Fruit fly (Drosophila melanogaster) whole organism, embryonic: ENCODE data around the gene TwdlJ.
A peak's percentile ranks its signal among the peaks of the same experiment; 100 is the strongest.

Source experiments
- Antp ChIP-seq: fragments of 200-800 bp; sonication (Bioruptor generic); optimal IDR thresholded peaks from 3 replicates; lab custom pipeline; 2016; ENCODE audit warnings: missing biosample characterization, missing genetic modification characterization
- Atf-2 ChIP-seq: fragments of 200-800 bp; sonication (Bioruptor generic); optimal IDR thresholded peaks from 2 replicates; lab custom pipeline; 2016; ENCODE audit warnings: missing biosample characterization, missing genetic modification characterization
- Atf6 ChIP-seq: fragments of 200-800 bp; sonication (Bioruptor generic); IDR thresholded peaks from 2 replicates; pipeline ENCODE4 v1.3.6; 2022; ENCODE audit warnings: missing biosample characterization, missing genetic modification characterization
- BtbVII ChIP-seq: fragments of 200-800 bp; sonication (Bioruptor generic); optimal IDR thresholded peaks from 3 replicates; lab custom pipeline; 2017; ENCODE audit warnings: missing biosample characterization, mild to moderate bottlenecking, missing genetic modification characterization
- CG11093 ChIP-seq: fragments of 200-800 bp; sonication (Bioruptor generic); IDR thresholded peaks from 3 replicates; pipeline ENCODE4 v1.3.6; 2022; ENCODE audit warnings: missing biosample characterization, missing genetic modification characterization
- CG12219 ChIP-seq: fragments of 200-800 bp; sonication (Bioruptor generic); optimal IDR thresholded peaks from 3 replicates; lab custom pipeline; 2018; ENCODE audit warnings: missing biosample characterization, mild to moderate bottlenecking, missing genetic modification characterization
- CG12299 ChIP-seq: fragments of 200-800 bp; sonication (Bioruptor generic); optimal IDR thresholded peaks from 2 replicates; lab custom pipeline; 2018; ENCODE audit warnings: missing biosample characterization, mild to moderate bottlenecking, missing genetic modification characterization
- CG12769 ChIP-seq: fragments of 200-800 bp; sonication (Bioruptor generic); optimal IDR thresholded peaks from 2 replicates; lab custom pipeline; 2019; ENCODE audit warnings: missing biosample characterization, mild to moderate bottlenecking, missing genetic modification characterization, moderate library complexity
- CG15269 ChIP-seq: fragments of 200-800 bp; sonication (Bioruptor generic); optimal IDR thresholded peaks from 2 replicates; lab custom pipeline; 2018; ENCODE audit warnings: missing biosample characterization, mild to moderate bottlenecking, missing genetic modification characterization, moderate library complexity
- CG1792 ChIP-seq: fragments of 200-800 bp; sonication (Bioruptor generic); optimal IDR thresholded peaks from 2 replicates; lab custom pipeline; 2016; ENCODE audit warnings: missing biosample characterization, missing genetic modification characterization
- CG2889 ChIP-seq: fragments of 200-800 bp; sonication (Bioruptor generic); IDR thresholded peaks from 3 replicates; pipeline ENCODE4 v1.3.6; 2022; ENCODE audit warnings: missing biosample characterization, missing genetic modification characterization
- CG32772 ChIP-seq: fragments of 200-800 bp; sonication (Bioruptor generic); IDR thresholded peaks from 2 replicates; pipeline ENCODE4 v1.3.6; 2022; ENCODE audit warnings: missing biosample characterization, missing genetic modification characterization
- CG4328 ChIP-seq: fragments of 200-800 bp; sonication (Bioruptor generic); optimal IDR thresholded peaks from 3 replicates; lab custom pipeline; 2017; ENCODE audit warnings: missing biosample characterization, missing genetic modification reagents, missing genetic modification characterization
- CG7357 ChIP-seq: fragments of 200-800 bp; sonication (Bioruptor generic); IDR thresholded peaks from 3 replicates; pipeline ENCODE4 v1.3.6; 2022; ENCODE audit warnings: missing biosample characterization, missing genetic modification characterization
- CG7556 ChIP-seq: fragments of 200-800 bp; sonication (Bioruptor generic); optimal IDR thresholded peaks from 2 replicates; lab custom pipeline; 2017; ENCODE audit warnings: missing biosample characterization, mild to moderate bottlenecking, missing genetic modification characterization
- CG8359 ChIP-seq: fragments of 200-800 bp; sonication (Bioruptor generic); optimal IDR thresholded peaks from 2 replicates; lab custom pipeline; 2017; ENCODE audit warnings: missing biosample characterization, mild to moderate bottlenecking, missing genetic modification characterization, borderline replicate concordance
- D ChIP-seq, 2 experiments: fragments of 200-800 bp in 1 of 2; fragments of >200 bp in 1 of 2; sonication (Bioruptor generic) in 1 of 2; optimal IDR thresholded peaks; 2 replicates in 1 of 2; 3 replicates in 1 of 2; lab custom pipeline; 2017; ENCODE audit warnings: mild to moderate bottlenecking in 1 of 2, missing biosample characterization in 1 of 2, missing genetic modification characterization in 1 of 2, missing genetic modification reagents in 1 of 2
- Doc2 ChIP-seq: fragments of 200-800 bp; sonication (Bioruptor generic); IDR thresholded peaks from 2 replicates; pipeline ENCODE4 v1.3.6; 2022; ENCODE audit warnings: missing biosample characterization, missing genetic modification characterization
- Drgx ChIP-seq: fragments of 200-800 bp; sonication (Bioruptor generic); IDR thresholded peaks from 2 replicates; pipeline ENCODE4 v1.3.6; 2022; ENCODE audit warnings: missing biosample characterization, missing genetic modification characterization
- Ets65A ChIP-seq: fragments of 200-800 bp; sonication (Bioruptor generic); peaks from one replicate; lab custom pipeline; 2016; ENCODE audit warnings: missing biosample characterization, missing genetic modification characterization
- HHEX ChIP-seq: fragments of 200-800 bp; sonication (Bioruptor generic); optimal IDR thresholded peaks from 3 replicates; lab custom pipeline; 2017; ENCODE audit warnings: missing biosample characterization, mild to moderate bottlenecking, missing genetic modification characterization, missing genetic modification reagents
- Hand ChIP-seq: fragments of 200-800 bp; sonication (Bioruptor generic); optimal IDR thresholded peaks from 2 replicates; lab custom pipeline; 2017; ENCODE audit warnings: mild to moderate bottlenecking, missing biosample characterization, missing genetic modification reagents, missing genetic modification characterization
- HmgZ ChIP-seq: fragments of 200-800 bp; sonication (Bioruptor generic); optimal IDR thresholded peaks from 2 replicates; lab custom pipeline; 2018; ENCODE audit warnings: missing biosample characterization, mild to moderate bottlenecking, missing genetic modification characterization
- Hmx ChIP-seq: fragments of 200-800 bp; sonication (Bioruptor generic); optimal IDR thresholded peaks from 2 replicates; lab custom pipeline; 2016; ENCODE audit warnings: missing biosample characterization, missing genetic modification characterization
- Jarid2 ChIP-seq: fragments of 200-800 bp; sonication (Bioruptor generic); optimal IDR thresholded peaks from 3 replicates; lab custom pipeline; 2017; ENCODE audit warnings: mild to moderate bottlenecking, missing biosample characterization, missing genetic modification reagents, missing genetic modification characterization
- Kr ChIP-seq: fragments of 200-800 bp; sonication (Bioruptor generic); optimal IDR thresholded peaks from 2 replicates; lab custom pipeline; 2017; ENCODE audit warnings: missing biosample characterization, mild to moderate bottlenecking, missing genetic modification characterization
- Rfx ChIP-seq: fragments of 200-800 bp; sonication (Bioruptor generic); IDR thresholded peaks from 2 replicates; pipeline ENCODE4 v1.3.6; 2022; ENCODE audit warnings: missing biosample characterization, missing genetic modification characterization
- Six4 ChIP-seq: fragments of 200-800 bp; sonication (Bioruptor generic); optimal IDR thresholded peaks from 2 replicates; lab custom pipeline; 2016; ENCODE audit warnings: missing biosample characterization, missing genetic modification characterization
- Sox102F ChIP-seq: fragments of 200-800 bp; sonication (Bioruptor generic); optimal IDR thresholded peaks from 2 replicates; lab custom pipeline; 2018; ENCODE audit warnings: missing biosample characterization, mild to moderate bottlenecking, missing genetic modification characterization, moderate library complexity
- ap ChIP-seq: fragments of 200-800 bp; sonication (Bioruptor generic); IDR thresholded peaks from 2 replicates; pipeline ENCODE4 v1.3.6; 2022; ENCODE audit warnings: missing biosample characterization, missing genetic modification characterization
- dati ChIP-seq: fragments of 200-800 bp; sonication (Bioruptor generic); IDR thresholded peaks from 2 replicates; pipeline ENCODE4 v1.3.6; 2022; ENCODE audit warnings: missing biosample characterization, missing genetic modification characterization
- dpn ChIP-seq, 2 experiments: fragments of 200-800 bp; sonication (Bioruptor generic); optimal IDR thresholded peaks; 3 replicates each; lab custom pipeline; 2016; ENCODE audit warnings: missing biosample characterization in 2 of 2, missing genetic modification characterization in 2 of 2
- fd96Cb ChIP-seq: fragments of 200-800 bp; sonication (Bioruptor generic); optimal IDR thresholded peaks from 2 replicates; lab custom pipeline; 2018; ENCODE audit warnings: missing biosample characterization, mild to moderate bottlenecking, missing genetic modification characterization, moderate library complexity
- ham ChIP-seq: fragments of 200-800 bp; sonication (Bioruptor generic); IDR thresholded peaks from 2 replicates; pipeline ENCODE4 v1.3.6; 2022; ENCODE audit warnings: missing biosample characterization, missing genetic modification characterization
- hb ChIP-seq: fragments of 200-800 bp; sonication (Bioruptor generic); IDR thresholded peaks from 3 replicates; pipeline ENCODE4 v1.3.6; 2022; ENCODE audit warnings: missing biosample characterization, missing genetic modification characterization; ENCODE audit not compliant: partially characterized antibody
- ind ChIP-seq: fragments of 200-800 bp; sonication (Bioruptor generic); optimal IDR thresholded peaks from 3 replicates; lab custom pipeline; 2016; ENCODE audit warnings: missing biosample characterization, missing genetic modification characterization
- inv ChIP-seq: fragments of 200-800 bp; sonication (Bioruptor generic); IDR thresholded peaks from 2 replicates; pipeline ENCODE4 v1.3.6; 2022; ENCODE audit warnings: missing biosample characterization, missing genetic modification characterization; ENCODE audit not compliant: partially characterized antibody
- kay ChIP-seq: fragments of 200-800 bp; sonication (Bioruptor generic); optimal IDR thresholded peaks from 2 replicates; lab custom pipeline; 2016; ENCODE audit warnings: missing biosample characterization, missing genetic modification characterization
- nom ChIP-seq: fragments of 200-800 bp; sonication (Bioruptor generic); optimal IDR thresholded peaks from 2 replicates; lab custom pipeline; 2017; ENCODE audit warnings: missing biosample characterization, missing genetic modification characterization, mild to moderate bottlenecking, moderate library complexity, missing genetic modification reagents
- otp ChIP-seq: fragments of 200-800 bp; sonication (Bioruptor generic); IDR thresholded peaks from 3 replicates; pipeline ENCODE4, ENCODE4 v1.3.6; 2022; ENCODE audit warnings: missing biosample characterization, missing genetic modification characterization
- peb ChIP-seq: fragments of 200-800 bp; sonication (Bioruptor generic); IDR thresholded peaks from 2 replicates; pipeline ENCODE4 v1.3.6; 2022; ENCODE audit warnings: missing biosample characterization, missing genetic modification characterization
- pnt ChIP-seq: fragments of 200-800 bp; sonication (Bioruptor generic); optimal IDR thresholded peaks from 3 replicates; lab custom pipeline; 2016; ENCODE audit warnings: missing biosample characterization, missing genetic modification characterization
- pum ChIP-seq: fragments of 200-800 bp; sonication (Bioruptor generic); optimal IDR thresholded peaks from 2 replicates; lab custom pipeline; 2016; ENCODE audit warnings: missing biosample characterization, missing genetic modification characterization
- rib ChIP-seq: fragments of 200-800 bp; sonication (Bioruptor generic); IDR thresholded peaks from 2 replicates; pipeline ENCODE4 v1.3.6; 2022; ENCODE audit warnings: missing biosample characterization, missing genetic modification characterization
- shn ChIP-seq: fragments of 200-800 bp; sonication (Bioruptor generic); optimal IDR thresholded peaks from 3 replicates; lab custom pipeline; 2016; ENCODE audit warnings: missing biosample characterization, missing genetic modification characterization
- sima ChIP-seq: fragments of 200-800 bp; sonication (Bioruptor generic); optimal IDR thresholded peaks from 2 replicates; lab custom pipeline; 2016; ENCODE audit warnings: missing biosample characterization, missing genetic modification characterization
- slp2 ChIP-seq: fragments of 200-800 bp; sonication (Bioruptor generic); optimal IDR thresholded peaks from 2 replicates; lab custom pipeline; 2016; ENCODE audit warnings: missing biosample characterization, missing genetic modification characterization
- sna ChIP-seq: fragments of 200-800 bp; sonication (Bioruptor generic); IDR thresholded peaks from 2 replicates; pipeline ENCODE4 v1.3.6; 2022; ENCODE audit warnings: missing biosample characterization, missing genetic modification characterization; ENCODE audit not compliant: partially characterized antibody
- tap ChIP-seq: fragments of 200-800 bp; optimal IDR thresholded peaks from 3 replicates; lab custom pipeline; 2019; ENCODE audit warnings: missing biosample characterization, mild to moderate bottlenecking, missing genetic modification characterization, moderate library complexity
- zf30C ChIP-seq: fragments of 200-800 bp; sonication (Bioruptor generic); optimal IDR thresholded peaks from 3 replicates; lab custom pipeline; 2018; ENCODE audit warnings: missing biosample characterization, mild to moderate bottlenecking, missing genetic modification characterization
- zfh1 ChIP-seq: fragments of 200-800 bp; sonication (Bioruptor generic); IDR thresholded peaks from 3 replicates; pipeline ENCODE4 v1.3.6; 2022; ENCODE audit warnings: missing biosample characterization, missing genetic modification characterization

TwdlJ gene

dm6 chr3R:26654594-26654993, 24.9 kb downstream of the TwdlJ start (continued):
- TF ChIP-seq Kr (GFP tag; lab: Kevin White, UChicago) (no peak), peb (no peak), CG32772 (GFP tag; lab: Robert Waterston, UW) (peak; percentile 48; the same call in 1 of the 2 replicates), ap (GFP tag; lab: Robert Waterston, UW) (no peak), HmgZ (tag; lab: Kevin White, UChicago) (no peak), CG12769 (tag; lab: Kevin White, UChicago) (peak; percentile 34), ind (GFP tag; lab: Kevin White, UChicago) (peak; percentile 66), nom (GFP tag; lab: Kevin White, UChicago) (no peak), zfh1 (GFP tag; lab: Robert Waterston, UW) (0 out of 3 replicates have a peak, but pooled peaks have one; percentile 11), Atf6 (peak; percentile 62; the same call in 1 of the 2 replicates), CG7357 (GFP tag; lab: Robert Waterston, UW) (0 out of 3 replicates have a peak, but pooled peaks have one; percentile 31), shn (GFP tag; lab: Kevin White, UChicago) (peak; percentile 0), D (optimal IDR thresholded peaks at IDR 0.05; lab: Kevin White, UChicago) (no peak), D (GFP tag; optimal IDR thresholded peaks at IDR 0.05; lab: Kevin White, UChicago) (peak; percentile 16), sna (GFP tag; lab: Robert Waterston, UW) (no peak), fd96Cb (tag; lab: Kevin White, UChicago) (peak; percentile 41), Sox102F (peak; percentile 61), ham (GFP tag; lab: Robert Waterston, UW) (no peak), rib (GFP tag; lab: Robert Waterston, UW) (no peak), CG7556 (GFP tag; lab: Kevin White, UChicago) (peak; percentile 51), CG2889 (GFP tag; lab: Robert Waterston, UW) (0 out of 3 replicates have a peak, but pooled peaks have one; percentile 7), dati (GFP tag; lab: Robert Waterston, UW) (no peak), otp (GFP tag; lab: Robert Waterston, UW) (no peak), hb (GFP tag; lab: Robert Waterston, UW) (no peak), Atf-2 (GFP tag; lab: Kevin White, UChicago) (peak; percentile 1), CG12219 (peak; percentile 3), pum (GFP tag; lab: Kevin White, UChicago) (peak; percentile 23), kay (no peak), Doc2 (GFP tag; lab: Robert Waterston, UW) (peak; percentile 9; the same call in 1 of the 2 replicates), Jarid2 (GFP tag; lab: Kevin White, UChicago) (no peak), inv (no peak), Rfx (GFP tag; lab: Robert Waterston, UW) (peak; percentile 70), Antp (peak; percentile 54), pnt (GFP tag; lab: Kevin White, UChicago) (peak; percentile 34), Drgx (GFP tag; lab: Robert Waterston, UW) (no peak; the same call in 1 of the 2 replicates), Six4 (no peak), Hand (GFP tag; lab: Kevin White, UChicago) (peak; percentile 34), CG8359 (GFP tag; lab: Kevin White, UChicago) (no peak), tap (tag; lab: Kevin White, UChicago) (no peak), CG1792 (GFP tag; lab: Kevin White, UChicago) (no peak), dpn (GFP tag; optimal IDR thresholded peaks at IDR 0.05; lab: Kevin White, UChicago) (peak; percentile 54 to 60), CG15269 (peak; percentile 56), CG12299 (tag; lab: Kevin White, UChicago) (no peak), sima (GFP tag; lab: Kevin White, UChicago) (no peak), Ets65A (GFP tag; lab: Kevin White, UChicago) (peak; percentile 65), BtbVII (GFP tag; lab: Kevin White, UChicago) (peak; percentile 54), CG11093 (GFP tag; lab: Robert Waterston, UW) (0 out of 3 replicates have a peak, but pooled peaks have one; percentile 24), CG4328 (GFP tag; lab: Kevin White, UChicago) (no peak), Hmx (peak; percentile 4), slp2 (peak; percentile 38), zf30C (no peak), HHEX (GFP tag; lab: Kevin White, UChicago) (peak; percentile 58)
